Worm (Caenorhabditis elegans): ENCODE results near the gene osm-5.

The osm-5 gene

DNA sequence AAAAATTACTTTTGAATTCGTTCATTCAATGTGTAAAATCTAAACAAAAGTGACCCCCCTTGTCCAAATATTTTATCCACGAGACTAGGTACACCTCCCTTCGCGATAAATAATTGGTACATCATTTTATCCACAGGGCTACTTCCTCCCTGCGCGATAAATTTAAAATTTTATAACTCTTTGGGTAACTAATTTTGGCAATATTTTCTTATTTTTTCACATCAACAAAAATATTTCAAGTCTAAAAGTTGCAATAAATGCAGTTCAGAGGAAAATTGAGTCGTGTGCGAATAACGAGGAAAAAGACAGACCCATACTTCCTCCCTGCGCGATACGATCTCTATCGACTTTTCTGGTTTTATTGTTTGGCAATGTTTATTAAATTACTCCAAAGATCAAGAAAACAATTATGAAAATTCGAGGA, 12.9 kb downstream of the osm-5 start (continued):
- TF ChIP-seq hlh-26 (GFP tag; conservative IDR thresholded peaks at IDR 0.05) (no peak), madf-6 (GFP tag; IDR thresholded peaks at IDR 0.05) (no peak), B0261.1 (tag; optimal IDR thresholded peaks at IDR 0.05) (peak; percentile 57), ztf-3 (GFP tag; optimal IDR thresholded peaks at IDR 0.05) (peak; percentile 90), dox-1 (GFP tag; IDR thresholded peaks at IDR 0.05) (peak; percentile 98), hmg-1.2 (GFP tag; IDR thresholded peaks at IDR 0.05) (peak; percentile 86), ZK185.1 (tag; optimal IDR thresholded peaks at IDR 0.05; ENCODE audit: poor library complexity, severe bottlenecking) (peak; percentile 99), madf-3 (GFP tag; IDR thresholded peaks at IDR 0.05) (peak; percentile 73), egl-18 (GFP tag; IDR thresholded peaks at IDR 0.05) (peak; percentile 97), xnd-1 (tag; optimal IDR thresholded peaks at IDR 0.05) (no peak), ceh-58 (GFP tag; IDR thresholded peaks at IDR 0.05) (0 out of 2 replicates have a peak, but pooled peaks have one; percentile 75), attf-5 (GFP tag; optimal IDR thresholded peaks at IDR 0.05) (peak; percentile 35), pha-4 (tag; optimal IDR thresholded peaks at IDR 0.05) (peak; percentile 46), dpl-1 (GFP tag; optimal IDR thresholded peaks at IDR 0.05) (no peak), D2030.7 (GFP tag; IDR thresholded peaks at IDR 0.05) (no peak), egl-44 (GFP tag; IDR thresholded peaks at IDR 0.05) (peak; percentile 93), B0035.1 (tag; optimal IDR thresholded peaks at IDR 0.05) (peak; percentile 95), ceh-40 (GFP tag; IDR thresholded peaks at IDR 0.05) (peak; percentile 58; the same call in 1 of the 2 replicates), bed-1 (GFP tag; IDR thresholded peaks at IDR 0.05) (no peak), ceh-27 (GFP tag; optimal IDR thresholded peaks at IDR 0.05) (peak; percentile 97), C17E4.6 (GFP tag; IDR thresholded peaks at IDR 0.05) (peak; percentile 82; the same call in 1 of the 2 replicates), B0019.2 (GFP tag; conservative IDR thresholded peaks at IDR 0.05) (no peak), T26A5.8 (tag; optimal IDR thresholded peaks at IDR 0.05) (no peak), lin-35 (GFP tag; optimal IDR thresholded peaks at IDR 0.05) (peak in 2 of 3 experiments; percentile 89 to 98), somi-1 (GFP tag; optimal IDR thresholded peaks at IDR 0.05) (peak; percentile 98), Y79H2A.3 (GFP tag; conservative IDR thresholded peaks at IDR 0.05) (no peak), snpc-1.3 (tag; optimal IDR thresholded peaks at IDR 0.05; ENCODE audit: insufficient read depth) (peak; percentile 73), F57A8.1 (GFP tag; optimal IDR thresholded peaks at IDR 0.05) (peak; percentile 65), lsl-1 (GFP tag; optimal IDR thresholded peaks at IDR 0.05) (no peak), unc-62 (GFP tag; optimal IDR thresholded peaks at IDR 0.05) (no peak), lag-1 (GFP tag; IDR thresholded peaks at IDR 0.05) (0 out of 2 replicates have a peak, but pooled peaks have one; percentile 82), ccch-3 (GFP tag; optimal IDR thresholded peaks at IDR 0.05) (peak; percentile 83), ztf-18 (tag; optimal IDR thresholded peaks at IDR 0.05) (peak; percentile 70), Y95B8A.8 (GFP tag; IDR thresholded peaks at IDR 0.05) (0 out of 2 replicates have a peak, but pooled peaks have one; percentile 55), bed-2 (GFP tag; IDR thresholded peaks at IDR 0.05) (0 out of 2 replicates have a peak, but pooled peaks have one; percentile 41), F33H1.4 (GFP tag; IDR thresholded peaks at IDR 0.05) (no peak), F52B5.7 (tag; optimal IDR thresholded peaks at IDR 0.05) (peak; percentile 82), sptf-2 (GFP tag; optimal IDR thresholded peaks at IDR 0.05) (peak; percentile 56), F49E8.2 (tag; optimal IDR thresholded peaks at IDR 0.05; ENCODE audit: insufficient read depth) (no peak), nfya-2 (GFP tag; IDR thresholded peaks at IDR 0.05) (no peak), rcor-1 (GFP tag; IDR thresholded peaks at IDR 0.05) (peak; percentile 97), ztf-26 (tag; optimal IDR thresholded peaks at IDR 0.05) (peak; percentile 99), attf-3 (GFP tag; conservative IDR thresholded peaks at IDR 0.05) (no peak), sea-2 (GFP tag; IDR thresholded peaks at IDR 0.05) (peak; percentile 85), F55B11.4 (tag; optimal IDR thresholded peaks at IDR 0.05; ENCODE audit: borderline replicate concordance, insufficient read depth) (no peak), mes-4 (tag; optimal IDR thresholded peaks at IDR 0.05) (no peak), zfh-2 (GFP tag; conservative IDR thresholded peaks at IDR 0.05) (no peak)
